Fruit fly (Drosophila melanogaster): ENCODE data around the gene ppk16.

ppk16 gene

dm6 chr2L:9737803-9738202 is 37.0 kb downstream of the ppk16 start (continued):
- TF ChIP-seq CG16863 (GFP tag; optimal IDR thresholded peaks at IDR 0.05), result no peak
- peak; percentile 22 for TF ChIP-seq unpg (GFP tag; optimal IDR thresholded peaks at IDR 0.05)
- TF ChIP-seq mld (GFP tag; IDR thresholded peaks at IDR 0.05; ENCODE audit: partially characterized antibody), result no peak
- peak; percentile 37 for TF ChIP-seq CG2678 (tag; optimal IDR thresholded peaks at IDR 0.05)
- TF ChIP-seq stc (GFP tag; IDR thresholded peaks at IDR 0.05), result no peak
- no peak for TF ChIP-seq CG30431 (GFP tag; optimal IDR thresholded peaks at IDR 0.05)
- TF ChIP-seq CG10462 (GFP tag; optimal IDR thresholded peaks at IDR 0.05), result no peak
- peak; percentile 37 for TF ChIP-seq CG7839 (tag; optimal IDR thresholded peaks at IDR 0.05)
- no peak for TF ChIP-seq mam (GFP tag; optimal IDR thresholded peaks at IDR 0.05)
- peak; percentile 9 for TF ChIP-seq CG18619 (GFP tag; optimal IDR thresholded peaks at IDR 0.05)
- TF ChIP-seq CG1024 (GFP tag; IDR thresholded peaks at IDR 0.05), result no peak
- TF ChIP-seq slou (GFP tag; optimal IDR thresholded peaks at IDR 0.05), result no peak
- TF ChIP-seq Blimp-1 (GFP tag; optimal IDR thresholded peaks at IDR 0.05), result peak; percentile 8
- no peak for TF ChIP-seq chif (GFP tag; optimal IDR thresholded peaks at IDR 0.05)
- TF ChIP-seq dan (GFP tag; IDR thresholded peaks at IDR 0.05), result no peak
- no peak for TF ChIP-seq Neu2 (GFP tag; optimal IDR thresholded peaks at IDR 0.05; ENCODE audit: borderline replicate concordance)
- peak; percentile 32 for TF ChIP-seq CG17359 (tag; optimal IDR thresholded peaks at IDR 0.05)
- TF ChIP-seq CG7556 (GFP tag; optimal IDR thresholded peaks at IDR 0.05), result peak; percentile 14
- TF ChIP-seq CG7928 (GFP tag; optimal IDR thresholded peaks at IDR 0.05), result no peak
- peak; percentile 8 for TF ChIP-seq Hmr (GFP tag; optimal IDR thresholded peaks at IDR 0.05)
- no peak for TF ChIP-seq CG18476 (GFP tag; optimal IDR thresholded peaks at IDR 0.05)
- no peak for TF ChIP-seq CG11456 (GFP tag; IDR thresholded peaks at IDR 0.05)
- TF ChIP-seq dysf (GFP tag; IDR thresholded peaks at IDR 0.05), result 0 out of 3 replicates have a peak, but pooled peaks have one; percentile 17
- TF ChIP-seq Dbx (GFP tag; IDR thresholded peaks at IDR 0.05), result 0 out of 3 replicates have a peak, but pooled peaks have one; percentile 14
- no peak for TF ChIP-seq CG1832 (GFP tag; optimal IDR thresholded peaks at IDR 0.05)
- TF ChIP-seq dmrt99B (tag; optimal IDR thresholded peaks at IDR 0.05), result peak; percentile 45
- TF ChIP-seq zfh2 (GFP tag; optimal IDR thresholded peaks at IDR 0.05), result no peak
- TF ChIP-seq CG31441 (GFP tag; IDR thresholded peaks at IDR 0.05), result peak; percentile 45; the same call in 1 of the 2 replicates
- TF ChIP-seq crol (GFP tag; IDR thresholded peaks at IDR 0.05), result no peak
- TF ChIP-seq vvl (GFP tag; IDR thresholded peaks at IDR 0.05), result no peak
- TF ChIP-seq nom (GFP tag; optimal IDR thresholded peaks at IDR 0.05), result no peak
- no peak for TF ChIP-seq ara (GFP tag; IDR thresholded peaks at IDR 0.05)
- peak; percentile 31; the same call in 1 of the 2 replicates for TF ChIP-seq ttk (GFP tag; IDR thresholded peaks at IDR 0.05)
- no peak for TF ChIP-seq CG14014 (GFP tag; IDR thresholded peaks at IDR 0.05)
- no peak for TF ChIP-seq da (GFP tag; optimal IDR thresholded peaks at IDR 0.05)
- TF ChIP-seq CG30403 (GFP tag; optimal IDR thresholded peaks at IDR 0.05), result peak; percentile 35
- peak; percentile 19 for TF ChIP-seq Ssrp (tag; optimal IDR thresholded peaks at IDR 0.05)
- no peak for TF ChIP-seq crp (GFP tag; optimal IDR thresholded peaks at IDR 0.05)
- no peak for TF ChIP-seq CG1529 (GFP tag; optimal IDR thresholded peaks at IDR 0.05)
- TF ChIP-seq CG15269 (tag; optimal IDR thresholded peaks at IDR 0.05), result peak; percentile 10
- TF ChIP-seq tin (GFP tag; optimal IDR thresholded peaks at IDR 0.05), result no peak
- peak in 1 of 2 experiments; percentile 49 for TF ChIP-seq Hr51 (GFP tag; optimal IDR thresholded peaks at IDR 0.05)
- TF ChIP-seq CG2712 (tag; optimal IDR thresholded peaks at IDR 0.05), result peak; percentile 18
- TF ChIP-seq CG1233 (GFP tag; optimal IDR thresholded peaks at IDR 0.05), result no peak
- TF ChIP-seq Oli (tag; optimal IDR thresholded peaks at IDR 0.05), result peak; percentile 42
- TF ChIP-seq pzg (GFP tag; optimal IDR thresholded peaks at IDR 0.05), result no peak
- 0 out of 2 replicates have a peak, but pooled peaks have one; percentile 11 for TF ChIP-seq onecut (GFP tag; IDR thresholded peaks at IDR 0.05)
- TF ChIP-seq row (GFP tag; IDR thresholded peaks at IDR 0.05), result peak; percentile 36; the same call in 2 of the 3 replicates
- peak; percentile 2 for TF ChIP-seq CG2120 (GFP tag; optimal IDR thresholded peaks at IDR 0.05)
- TF ChIP-seq knrl (GFP tag; IDR thresholded peaks at IDR 0.05; ENCODE audit: partially characterized antibody), result no peak
